Worm (Caenorhabditis elegans) whole organism, L4 larva: Measurements from ENCODE around the gene K03B4.2.

Experiments used
- D1046.2 ChIP-seq: fragments of 200-800 bp; sonication (Bioruptor generic); IDR thresholded peaks from 2 replicates; pipeline ENCODE4 v1.3.6; 2022; ENCODE audit warnings: missing genetic modification characterization, missing compliant biosample characterization
- F10B5.3 ChIP-seq: sonication (generic microtip); optimal IDR thresholded peaks from 2 replicates; lab custom pipeline; 2016; ENCODE audit warnings: mild to moderate bottlenecking, missing genetic modification characterization, missing compliant biosample characterization
- F37D6.2 ChIP-seq: sonication (generic microtip); optimal IDR thresholded peaks from 2 replicates; lab custom pipeline; 2016; ENCODE audit warnings: mild to moderate bottlenecking, missing genetic modification characterization, missing compliant biosample characterization
- R02D3.7 ChIP-seq: fragments of 150-350 bp; sonication (generic microtip); optimal IDR thresholded peaks from 3 replicates; lab custom pipeline; 2014; ENCODE audit warnings: missing biosample characterization, missing genetic modification characterization
- T20F7.1 ChIP-seq: fragments of 200-800 bp; sonication (Bioruptor generic); optimal IDR thresholded peaks from 2 replicates; lab custom pipeline; 2018; ENCODE audit warnings: mild to moderate bottlenecking, missing genetic modification characterization, missing compliant biosample characterization
- ZK546.5 ChIP-seq, 2 experiments: sonication (generic microtip); optimal IDR thresholded peaks; 2 replicates each; lab custom pipeline; 2017; ENCODE audit warnings: missing biosample characterization in 2 of 2, missing genetic modification characterization in 2 of 2
- ama-1 ChIP-seq: fragments of 150-350 bp; optimal IDR thresholded peaks from 2 replicates; lab custom pipeline; 2014; ENCODE audit warnings: inconsistent platforms, mixed read lengths
- arid-1 ChIP-seq: fragments of 200-800 bp; sonication (Bioruptor generic); conservative IDR thresholded peaks from 2 replicates; pipeline ENCODE4 v1.3.6; 2022; ENCODE audit warnings: missing genetic modification reagents, missing genetic modification characterization, missing compliant biosample characterization
- attf-4 ChIP-seq: sonication (generic microtip); optimal IDR thresholded peaks from 3 replicates; lab custom pipeline; 2017; ENCODE audit warnings: missing biosample characterization, missing genetic modification characterization
- ceh-20 ChIP-seq: fragments of 200-800 bp; sonication (Bioruptor generic); IDR thresholded peaks from 2 replicates; pipeline ENCODE4 v1.3.6; 2022; ENCODE audit warnings: missing genetic modification reagents, missing genetic modification characterization, missing compliant biosample characterization
- ceh-28 ChIP-seq: fragments of 150-350 bp; optimal IDR thresholded peaks from 2 replicates; lab custom pipeline; 2014; ENCODE audit warnings: missing biosample characterization, missing genetic modification reagents, missing genetic modification characterization
- ceh-32 ChIP-seq: sonication (generic microtip); optimal IDR thresholded peaks from 2 replicates; lab custom pipeline; 2016; ENCODE audit warnings: mild to moderate bottlenecking, missing genetic modification characterization, missing compliant biosample characterization; ENCODE audit not compliant: poor library complexity
- daf-16 ChIP-seq, 3 experiments: sonication (generic microtip); optimal IDR thresholded peaks; 2 replicates each; lab custom pipeline; 2016 to 2017; ENCODE audit warnings: missing genetic modification characterization in 3 of 3, missing genetic modification reagents in 3 of 3, mild to moderate bottlenecking in 2 of 3, missing compliant biosample characterization in 2 of 3, missing biosample characterization in 1 of 3, moderate library complexity in 1 of 3
- dmd-6 ChIP-seq: fragments of 200-800 bp; sonication (Bioruptor generic); IDR thresholded peaks from 2 replicates; pipeline ENCODE4 v1.3.6; 2022; ENCODE audit warnings: missing genetic modification reagents, missing genetic modification characterization, missing compliant biosample characterization
- dmd-8 ChIP-seq: fragments of 200-800 bp; sonication (Bioruptor generic); IDR thresholded peaks from 2 replicates; pipeline ENCODE4 v1.3.6; 2022; ENCODE audit warnings: missing genetic modification characterization, missing compliant biosample characterization
- dpl-1 ChIP-seq: fragments of 150-350 bp; optimal IDR thresholded peaks from 2 replicates; lab custom pipeline; 2014; ENCODE audit warnings: missing biosample characterization, missing genetic modification reagents, missing genetic modification characterization
- dve-1 ChIP-seq: sonication (generic microtip); optimal IDR thresholded peaks from 2 replicates; lab custom pipeline; 2017; ENCODE audit warnings: antibody characterized with exemption, mild to moderate bottlenecking, missing genetic modification characterization, missing compliant biosample characterization; ENCODE audit not compliant: insufficient read depth
- gei-8 ChIP-seq: fragments of 200-800 bp; sonication (Bioruptor generic); optimal IDR thresholded peaks from 2 replicates; lab custom pipeline; 2018; ENCODE audit warnings: mild to moderate bottlenecking, missing genetic modification characterization, missing compliant biosample characterization
- hlh-11 ChIP-seq: fragments of 200-800 bp; sonication (Bioruptor generic); optimal IDR thresholded peaks from 2 replicates; lab custom pipeline; 2018; ENCODE audit warnings: mild to moderate bottlenecking, missing genetic modification characterization, missing compliant biosample characterization
- hlh-30 ChIP-seq: sonication (generic microtip); optimal IDR thresholded peaks from 2 replicates; lab custom pipeline; 2017; ENCODE audit warnings: antibody characterized with exemption, mild to moderate bottlenecking, missing genetic modification characterization, missing compliant biosample characterization; ENCODE audit not compliant: insufficient read depth
- hmg-1.1 ChIP-seq: fragments of 200-800 bp; sonication (Bioruptor generic); IDR thresholded peaks from 2 replicates; pipeline ENCODE4 v1.3.6; 2022; ENCODE audit warnings: missing genetic modification reagents, missing genetic modification characterization, missing compliant biosample characterization
- jun-1 ChIP-seq: fragments of 150-350 bp; optimal IDR thresholded peaks from 2 replicates; lab custom pipeline; 2014; ENCODE audit warnings: missing biosample characterization, missing genetic modification reagents, missing genetic modification characterization
- lin-1 ChIP-seq: fragments of 200-800 bp; sonication (Bioruptor generic); IDR thresholded peaks from 2 replicates; pipeline ENCODE4 v1.3.6; 2022; ENCODE audit warnings: missing genetic modification reagents, missing genetic modification characterization, missing compliant biosample characterization
- lin-13 ChIP-seq: fragments of 150-350 bp; optimal IDR thresholded peaks from 2 replicates; lab custom pipeline; 2014; ENCODE audit warnings: missing biosample characterization, missing genetic modification reagents, missing genetic modification characterization
- lin-15B ChIP-seq: fragments of 150-350 bp; sonication (generic microtip); optimal IDR thresholded peaks from 3 replicates; lab custom pipeline; 2014; ENCODE audit warnings: missing biosample characterization, missing genetic modification characterization
- mdl-1 ChIP-seq, 2 experiments: fragments of 150-350 bp in 1 of 2; sonication (generic microtip) in 1 of 2; optimal IDR thresholded peaks; 2 replicates each; lab custom pipeline; 2014 to 2017; ENCODE audit warnings: missing biosample characterization in 2 of 2, missing genetic modification characterization in 2 of 2
- mdt-29 ChIP-seq: fragments of 200-800 bp; sonication (Bioruptor generic); IDR thresholded peaks from 2 replicates; pipeline ENCODE4 v1.3.6; 2022; ENCODE audit warnings: missing genetic modification reagents, missing genetic modification characterization, missing compliant biosample characterization
- mxl-2 ChIP-seq: fragments of 200-800 bp; sonication (Bioruptor generic); conservative IDR thresholded peaks from 2 replicates; pipeline ENCODE4 v1.3.6; 2022; ENCODE audit warnings: missing genetic modification reagents, missing genetic modification characterization, missing compliant biosample characterization
- mxl-3 ChIP-seq: fragments of 200-800 bp; sonication (Bioruptor generic); optimal IDR thresholded peaks from 2 replicates; lab custom pipeline; 2018; ENCODE audit warnings: mild to moderate bottlenecking, missing genetic modification characterization, missing compliant biosample characterization
- nhr-10 ChIP-seq: fragments of 150-350 bp; optimal IDR thresholded peaks from 2 replicates; lab custom pipeline; 2014; ENCODE audit warnings: missing biosample characterization, missing genetic modification characterization
- nhr-102 ChIP-seq: sonication (generic microtip); optimal IDR thresholded peaks from 2 replicates; lab custom pipeline; 2016; ENCODE audit warnings: mild to moderate bottlenecking, missing genetic modification characterization, moderate library complexity, missing compliant biosample characterization
- nhr-111 ChIP-seq: fragments of 200-800 bp; sonication (Bioruptor generic); optimal IDR thresholded peaks from 2 replicates; lab custom pipeline; 2018; ENCODE audit warnings: mild to moderate bottlenecking, missing genetic modification characterization, missing compliant biosample characterization
- nhr-28 ChIP-seq: fragments of 150-350 bp; optimal IDR thresholded peaks from 2 replicates; lab custom pipeline; 2014; ENCODE audit warnings: missing biosample characterization, missing genetic modification characterization
- nhr-41 ChIP-seq: fragments of 200-800 bp; sonication (Bioruptor generic); IDR thresholded peaks from 2 replicates; pipeline ENCODE4 v1.3.6; 2022; ENCODE audit warnings: missing genetic modification reagents, missing genetic modification characterization, missing compliant biosample characterization
- nhr-48 ChIP-seq: sonication (generic microtip); optimal IDR thresholded peaks from 2 replicates; lab custom pipeline; 2016; ENCODE audit warnings: mild to moderate bottlenecking, missing genetic modification characterization, missing compliant biosample characterization
- nhr-6 ChIP-seq: fragments of 150-350 bp; optimal IDR thresholded peaks from 2 replicates; lab custom pipeline; 2014; ENCODE audit warnings: missing biosample characterization, missing genetic modification characterization
- php-3 ChIP-seq: fragments of 200-800 bp; sonication (Bioruptor generic); IDR thresholded peaks from 2 replicates; pipeline ENCODE4 v1.3.6; 2022; ENCODE audit warnings: missing genetic modification reagents, missing genetic modification characterization, missing compliant biosample characterization
- pqm-1 ChIP-seq: sonication (generic microtip); optimal IDR thresholded peaks from 2 replicates; lab custom pipeline; 2017; ENCODE audit warnings: missing biosample characterization, missing genetic modification characterization
- saeg-2 ChIP-seq: fragments of 200-800 bp; sonication (Bioruptor generic); IDR thresholded peaks from 2 replicates; pipeline ENCODE4 v1.3.6; 2022; ENCODE audit warnings: missing genetic modification reagents, missing genetic modification characterization, missing compliant biosample characterization
- spr-3 ChIP-seq: fragments of 200-800 bp; sonication (Bioruptor generic); optimal IDR thresholded peaks from 2 replicates; lab custom pipeline; 2018; ENCODE audit warnings: mild to moderate bottlenecking, missing genetic modification characterization, missing compliant biosample characterization
- unc-62 ChIP-seq, 3 experiments: fragments of 150-350 bp in 1 of 3; sonication (generic microtip); optimal IDR thresholded peaks in 2 of 3; peaks in 1 of 3; 1 replicate in 1 of 3; 2 replicates in 2 of 3; lab custom pipeline; 2014 to 2017; ENCODE audit warnings: missing biosample characterization in 3 of 3, missing genetic modification characterization in 3 of 3, missing genetic modification reagents in 3 of 3, missing genotype in 1 of 3
- ztf-11 ChIP-seq: fragments of 150-350 bp; optimal IDR thresholded peaks from 2 replicates; lab custom pipeline; 2014; ENCODE audit warnings: missing biosample characterization, missing genetic modification characterization

Gene K03B4.2

DNA sequence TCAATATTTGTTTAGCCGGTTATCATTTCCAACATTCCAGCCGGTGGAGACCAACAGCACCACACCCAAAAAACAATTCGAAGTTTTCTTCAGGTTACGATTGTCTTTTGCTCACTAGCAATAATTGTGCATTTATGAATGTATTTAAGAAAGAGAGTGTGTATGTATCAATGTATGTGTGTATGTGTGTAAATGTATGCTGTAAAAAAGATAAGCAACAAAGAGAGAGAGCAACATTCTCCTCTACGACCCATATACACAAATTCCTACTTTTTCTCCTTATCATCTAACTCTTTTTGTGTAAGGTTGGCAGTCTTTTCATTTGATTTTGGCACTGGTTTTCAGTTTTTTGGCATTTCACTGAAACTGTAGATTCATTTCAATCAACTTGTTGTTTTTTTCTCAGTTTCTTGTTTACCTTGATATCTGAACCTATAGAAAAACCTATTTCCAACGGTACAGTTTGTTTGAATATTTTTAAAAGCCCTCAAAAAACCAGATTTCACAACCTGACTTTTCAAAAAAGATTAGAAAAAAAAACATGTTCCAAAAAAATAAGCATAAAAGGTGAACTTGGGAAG is 33.2 kb downstream of the K03B4.2 start:
- TF ChIP-seq dve-1 (tag; lab: Kevin White, UChicago), result peak; percentile 21
- TF ChIP-seq dmd-8, result no peak
- no peak for TF ChIP-seq daf-16 (GFP tag; optimal IDR thresholded peaks at IDR 0.05; lab: Kevin White, UChicago)
- peak; percentile 79 for TF ChIP-seq daf-16 (tag; optimal IDR thresholded peaks at IDR 0.05; lab: Kevin White, UChicago)
- no peak for TF ChIP-seq arid-1 (GFP tag; lab: Robert Waterston, UW)
- no peak for TF ChIP-seq nhr-41 (GFP tag; lab: Robert Waterston, UW)
- TF ChIP-seq D1046.2 (GFP tag; lab: Robert Waterston, UW), result no peak
- TF ChIP-seq F10B5.3, result no peak
- TF ChIP-seq nhr-6, result peak; percentile 2
- TF ChIP-seq F37D6.2 (tag; lab: Kevin White, UChicago), result no peak
- TF ChIP-seq mdl-1 (tag; optimal IDR thresholded peaks at IDR 0.05; lab: Kevin White, UChicago), result no peak
- TF ChIP-seq ceh-32 (tag; lab: Kevin White, UChicago), result no peak
- TF ChIP-seq jun-1 (tag; lab: Kevin White, UChicago), result no peak
- no peak for TF ChIP-seq ceh-20 (GFP tag; lab: Robert Waterston, UW)
- TF ChIP-seq saeg-2 (GFP tag; lab: Robert Waterston, UW), result no peak
- no peak for TF ChIP-seq nhr-48 (tag; lab: Kevin White, UChicago)
- no peak for TF ChIP-seq mxl-2 (GFP tag; lab: Robert Waterston, UW)
- peak; percentile 47 for TF ChIP-seq dmd-6 (GFP tag; lab: Robert Waterston, UW)
- no peak for TF ChIP-seq ama-1 (lab: Kevin White, UChicago)
- TF ChIP-seq ceh-28, result no peak
- TF ChIP-seq nhr-28 (tag; lab: Kevin White, UChicago), result peak; percentile 88
- TF ChIP-seq hmg-1.1 (GFP tag; lab: Robert Waterston, UW), result no peak
- TF ChIP-seq ztf-11, result no peak
- no peak for TF ChIP-seq nhr-111 (GFP tag; lab: Kevin White, UChicago)
- peak in 1 of 2 experiments; percentile 97 for TF ChIP-seq unc-62 (GFP tag; optimal IDR thresholded peaks at IDR 0.05 in 1 of 2; lab: Kevin White, UChicago)
- TF ChIP-seq unc-62 (tag; optimal IDR thresholded peaks at IDR 0.05; lab: Kevin White, UChicago), result no peak
- no peak for TF ChIP-seq nhr-102
- TF ChIP-seq hlh-11 (tag; lab: Kevin White, UChicago), result peak; percentile 50
- TF ChIP-seq pqm-1, result peak; percentile 97
- TF ChIP-seq lin-13, result no peak
- TF ChIP-seq nhr-10, result no peak
- TF ChIP-seq, all 104 proteins: peak for 8

DNA sequence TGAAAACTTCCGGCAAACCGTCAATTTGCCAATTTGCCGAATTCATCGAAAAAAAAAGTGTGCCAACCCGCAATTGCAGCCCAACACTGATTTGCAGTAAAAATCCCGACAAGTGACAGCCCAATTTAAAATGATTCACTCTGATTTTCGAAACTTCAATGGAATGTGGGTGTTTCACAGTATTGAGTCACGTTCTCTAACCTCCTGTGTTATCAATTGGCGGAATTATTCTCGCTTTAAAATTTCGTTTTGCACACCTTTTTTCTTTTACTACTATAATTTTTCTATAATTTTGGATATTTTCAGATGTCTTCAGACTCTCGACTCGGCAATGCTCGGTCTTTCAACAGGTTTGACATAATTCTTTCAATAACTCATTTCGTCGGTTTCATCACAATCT is 34.5 kb downstream of the K03B4.2 start, which contains the start of gene F39G3.5:
Gene F39G3.5 (plus strand): TSS at position 301 of the 400 bp plus-strand sequence.
- TF ChIP-seq dmd-8 (no peak), lin-1 (GFP tag; lab: Robert Waterston, UW) (no peak), spr-3 (GFP tag; lab: Kevin White, UChicago) (no peak), R02D3.7 (no peak), lin-15B (no peak), attf-4 (tag; lab: Kevin White, UChicago) (no peak), F37D6.2 (tag; lab: Kevin White, UChicago) (no peak), nhr-48 (tag; lab: Kevin White, UChicago) (no peak), dpl-1 (GFP tag; lab: Kevin White, UChicago) (no peak), php-3 (GFP tag; lab: Robert Waterston, UW) (no peak), hlh-30 (tag; lab: Kevin White, UChicago) (no peak), ZK546.5 (tag; optimal IDR thresholded peaks at IDR 0.05; lab: Kevin White, UChicago) (no peak), ztf-11 (no peak), D1046.2 (GFP tag; lab: Robert Waterston, UW) (no peak), gei-8 (no peak), T20F7.1 (GFP tag; lab: Kevin White, UChicago) (no peak), mxl-3 (GFP tag; lab: Kevin White, UChicago) (no peak), ceh-20 (GFP tag; lab: Robert Waterston, UW) (no peak), mdt-29 (GFP tag; lab: Robert Waterston, UW) (no peak)
